Worm (Caenorhabditis elegans) whole organism, early embryonic: ENCODE results near the gene F57A10.4.

Experiments
- ama-1 ChIP-seq: fragments of 150-350 bp; optimal IDR thresholded peaks from 2 replicates; lab custom pipeline; 2014
- scrt-1 ChIP-seq: fragments of 200-800 bp; sonication (Bioruptor generic); IDR thresholded peaks from 2 replicates; pipeline ENCODE4 v1.3.6; 2022; ENCODE audit warnings: missing genetic modification characterization, missing compliant biosample characterization
- tra-4 ChIP-seq: sonication (generic microtip); optimal IDR thresholded peaks from 2 replicates; lab custom pipeline; 2017; ENCODE audit warnings: missing genetic modification characterization, missing compliant biosample characterization

DNA sequence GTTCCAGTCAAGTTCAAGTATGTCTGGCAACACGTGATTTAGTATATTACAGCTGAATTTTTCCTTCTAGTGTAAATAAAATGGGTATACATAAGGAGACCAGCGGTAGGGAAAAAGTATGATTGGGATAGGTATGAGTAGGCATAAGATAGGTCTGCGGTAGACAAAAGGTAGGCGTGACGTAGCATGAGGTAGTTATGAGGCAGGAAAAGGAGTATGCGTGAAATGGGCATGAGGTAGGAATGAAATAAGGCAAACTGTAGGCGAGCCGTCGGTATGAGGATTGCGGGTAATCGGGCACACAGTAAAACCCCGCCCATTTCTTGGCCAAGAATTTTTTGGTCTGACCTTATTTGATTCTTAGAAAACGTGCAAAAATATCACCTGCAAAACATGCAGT, 47.8 kb upstream of the F57A10.4 start:
- TF ChIP-seq tra-4 (tag; lab: Kevin White, UChicago) (no peak), ama-1 (lab: Kevin White, UChicago) (no peak), scrt-1 (GFP tag; lab: Robert Waterston, UW) (no peak)
